Worm (Caenorhabditis elegans) whole organism, L4 larva: ENCODE data around the gene ghi-1.
A peak's percentile ranks its signal among the peaks of the same experiment; 100 is the strongest.

Experiments used
- F44E2.7 ChIP-seq: fragments of 200-800 bp; sonication (Bioruptor generic); IDR thresholded peaks from 2 replicates; pipeline ENCODE4 v2.1.2; 2022; ENCODE audit warnings: missing genetic modification characterization, missing compliant biosample characterization
- R02D3.7 ChIP-seq: fragments of 150-350 bp; sonication (generic microtip); optimal IDR thresholded peaks from 3 replicates; lab custom pipeline; 2014; ENCODE audit warnings: missing biosample characterization, missing genetic modification characterization
- T20F7.1 ChIP-seq: fragments of 200-800 bp; sonication (Bioruptor generic); optimal IDR thresholded peaks from 2 replicates; lab custom pipeline; 2018; ENCODE audit warnings: mild to moderate bottlenecking, missing genetic modification characterization, missing compliant biosample characterization
- Y48G9A.11 ChIP-seq: fragments of 200-800 bp; sonication (Bioruptor generic); IDR thresholded peaks from 2 replicates; pipeline ENCODE4 v1.3.6; 2022; ENCODE audit warnings: missing genetic modification reagents, missing genetic modification characterization, missing compliant biosample characterization
- Y75B8A.6 ChIP-seq: fragments of 200-800 bp; sonication (Bioruptor generic); IDR thresholded peaks from 2 replicates; pipeline ENCODE4 v1.3.6; 2022; ENCODE audit warnings: missing genetic modification reagents, missing genetic modification characterization, missing compliant biosample characterization
- ZK337.2 ChIP-seq: fragments of 200-800 bp; sonication (Bioruptor generic); IDR thresholded peaks from 2 replicates; pipeline ENCODE4 v1.3.6; 2022; ENCODE audit warnings: missing genetic modification reagents, missing genetic modification characterization, missing compliant biosample characterization
- ZK546.5 ChIP-seq, 2 experiments: sonication (generic microtip); optimal IDR thresholded peaks; 2 replicates each; lab custom pipeline; 2017; ENCODE audit warnings: missing biosample characterization in 2 of 2, missing genetic modification characterization in 2 of 2
- aha-1 ChIP-seq: fragments of 150-350 bp; peaks from one replicate; lab custom pipeline; 2014; ENCODE audit warnings: missing biosample characterization, missing genetic modification characterization
- aly-2 ChIP-seq: sonication (generic microtip); optimal IDR thresholded peaks from 2 replicates; lab custom pipeline; 2018; ENCODE audit warnings: missing biosample characterization, missing genetic modification characterization
- ceh-20 ChIP-seq: fragments of 200-800 bp; sonication (Bioruptor generic); IDR thresholded peaks from 2 replicates; pipeline ENCODE4 v1.3.6; 2022; ENCODE audit warnings: missing genetic modification reagents, missing genetic modification characterization, missing compliant biosample characterization
- ceh-28 ChIP-seq: fragments of 150-350 bp; optimal IDR thresholded peaks from 2 replicates; lab custom pipeline; 2014; ENCODE audit warnings: missing biosample characterization, missing genetic modification reagents, missing genetic modification characterization
- ceh-62 ChIP-seq: sonication (generic microtip); optimal IDR thresholded peaks from 2 replicates; lab custom pipeline; 2017; ENCODE audit warnings: missing biosample characterization, missing genetic modification characterization
- ceh-82 ChIP-seq: sonication (generic microtip); optimal IDR thresholded peaks from 2 replicates; lab custom pipeline; 2017; ENCODE audit warnings: missing biosample characterization, missing genetic modification characterization
- ces-1 ChIP-seq: fragments of 150-350 bp; sonication (generic microtip); optimal IDR thresholded peaks from 4 replicates; lab custom pipeline; 2014; ENCODE audit warnings: missing biosample characterization, missing genetic modification reagents, missing genetic modification characterization
- cey-2 ChIP-seq: sonication (generic microtip); optimal IDR thresholded peaks from 3 replicates; lab custom pipeline; 2017; ENCODE audit warnings: missing genetic modification characterization, mild to moderate bottlenecking, missing compliant biosample characterization, antibody characterized with exemption, borderline replicate concordance; ENCODE audit not compliant: insufficient read depth
- daf-12 ChIP-seq: fragments of 150-350 bp; optimal IDR thresholded peaks from 2 replicates; lab custom pipeline; 2014; ENCODE audit warnings: missing biosample characterization, missing genetic modification reagents, missing genetic modification characterization
- daf-8 ChIP-seq: fragments of 200-800 bp; sonication (Bioruptor generic); IDR thresholded peaks from 2 replicates; pipeline ENCODE4 v1.3.6; 2022; ENCODE audit warnings: missing genetic modification characterization, missing compliant biosample characterization
- dmd-8 ChIP-seq: fragments of 200-800 bp; sonication (Bioruptor generic); IDR thresholded peaks from 2 replicates; pipeline ENCODE4 v1.3.6; 2022; ENCODE audit warnings: missing genetic modification characterization, missing compliant biosample characterization
- dmd-9 ChIP-seq: fragments of 200-800 bp; sonication (Bioruptor generic); IDR thresholded peaks from 2 replicates; pipeline ENCODE4 v1.3.6; 2022; ENCODE audit warnings: missing genetic modification reagents, missing genetic modification characterization, missing compliant biosample characterization
- duxl-1 ChIP-seq: sonication (generic microtip); optimal IDR thresholded peaks from 2 replicates; lab custom pipeline; 2016; ENCODE audit warnings: mild to moderate bottlenecking, missing genetic modification characterization, moderate library complexity, missing compliant biosample characterization; ENCODE audit not compliant: poor library complexity
- fkh-10 ChIP-seq: fragments of 150-350 bp; optimal IDR thresholded peaks from 2 replicates; lab custom pipeline; 2014; ENCODE audit warnings: missing biosample characterization, missing genetic modification reagents, missing genetic modification characterization
- gei-8 ChIP-seq: fragments of 200-800 bp; sonication (Bioruptor generic); optimal IDR thresholded peaks from 2 replicates; lab custom pipeline; 2018; ENCODE audit warnings: mild to moderate bottlenecking, missing genetic modification characterization, missing compliant biosample characterization
- hif-1 ChIP-seq, 2 experiments: sonication (generic microtip); optimal IDR thresholded peaks; 2 replicates each; lab custom pipeline; 2016 to 2017; ENCODE audit warnings: missing compliant biosample characterization in 2 of 2, missing genetic modification characterization in 2 of 2, missing genetic modification reagents in 2 of 2, missing genotype in 2 of 2, mild to moderate bottlenecking in 1 of 2
- hlh-11 ChIP-seq: fragments of 200-800 bp; sonication (Bioruptor generic); optimal IDR thresholded peaks from 2 replicates; lab custom pipeline; 2018; ENCODE audit warnings: mild to moderate bottlenecking, missing genetic modification characterization, missing compliant biosample characterization
- hlh-30 ChIP-seq: sonication (generic microtip); optimal IDR thresholded peaks from 2 replicates; lab custom pipeline; 2017; ENCODE audit warnings: antibody characterized with exemption, mild to moderate bottlenecking, missing genetic modification characterization, missing compliant biosample characterization; ENCODE audit not compliant: insufficient read depth
- jun-1 ChIP-seq: fragments of 150-350 bp; optimal IDR thresholded peaks from 2 replicates; lab custom pipeline; 2014; ENCODE audit warnings: missing biosample characterization, missing genetic modification reagents, missing genetic modification characterization
- lin-29 ChIP-seq: fragments of 200-800 bp; sonication (Bioruptor generic); IDR thresholded peaks from 2 replicates; pipeline ENCODE4 v1.3.6; 2022; ENCODE audit warnings: missing genetic modification reagents, missing genetic modification characterization, missing compliant biosample characterization
- lsy-2 ChIP-seq, 2 experiments: fragments of 150-350 bp in 1 of 2; sonication (generic microtip) in 1 of 2; optimal IDR thresholded peaks; 2 replicates each; lab custom pipeline; 2014 to 2017; ENCODE audit warnings: missing biosample characterization in 2 of 2, missing genetic modification characterization in 2 of 2
- mdl-1 ChIP-seq, 2 experiments: fragments of 150-350 bp in 1 of 2; sonication (generic microtip) in 1 of 2; optimal IDR thresholded peaks; 2 replicates each; lab custom pipeline; 2014 to 2017; ENCODE audit warnings: missing biosample characterization in 2 of 2, missing genetic modification characterization in 2 of 2
- mxl-2 ChIP-seq: fragments of 200-800 bp; sonication (Bioruptor generic); conservative IDR thresholded peaks from 2 replicates; pipeline ENCODE4 v1.3.6; 2022; ENCODE audit warnings: missing genetic modification reagents, missing genetic modification characterization, missing compliant biosample characterization
- nhr-10 ChIP-seq: fragments of 150-350 bp; optimal IDR thresholded peaks from 2 replicates; lab custom pipeline; 2014; ENCODE audit warnings: missing biosample characterization, missing genetic modification characterization
- nhr-102 ChIP-seq: sonication (generic microtip); optimal IDR thresholded peaks from 2 replicates; lab custom pipeline; 2016; ENCODE audit warnings: mild to moderate bottlenecking, missing genetic modification characterization, moderate library complexity, missing compliant biosample characterization
- nhr-111 ChIP-seq: fragments of 200-800 bp; sonication (Bioruptor generic); optimal IDR thresholded peaks from 2 replicates; lab custom pipeline; 2018; ENCODE audit warnings: mild to moderate bottlenecking, missing genetic modification characterization, missing compliant biosample characterization
- nhr-25 ChIP-seq: sonication (generic microtip); optimal IDR thresholded peaks from 2 replicates; lab custom pipeline; 2017; ENCODE audit warnings: missing genetic modification characterization, mild to moderate bottlenecking, missing compliant biosample characterization, antibody characterized with exemption, moderate library complexity, borderline replicate concordance; ENCODE audit not compliant: insufficient read depth
- nhr-42 ChIP-seq: fragments of 200-800 bp; sonication (Bioruptor generic); IDR thresholded peaks from 2 replicates; pipeline ENCODE4 v1.3.6; 2022; ENCODE audit warnings: missing genetic modification characterization, missing compliant biosample characterization
- nhr-76 ChIP-seq: fragments of 150-350 bp; optimal IDR thresholded peaks from 2 replicates; lab custom pipeline; 2014; ENCODE audit warnings: missing biosample characterization, missing genetic modification characterization
- nhr-77 ChIP-seq: fragments of 150-350 bp; optimal IDR thresholded peaks from 2 replicates; lab custom pipeline; 2014; ENCODE audit warnings: missing biosample characterization, missing genetic modification characterization
- pha-4 ChIP-seq, 2 experiments: fragments of 150-350 bp in 1 of 2; fragments of 200-800 bp in 1 of 2; sonication (Bioruptor generic) in 1 of 2; IDR thresholded peaks in 1 of 2; optimal IDR thresholded peaks in 1 of 2; 2 replicates each; pipeline versions ENCODE4 v1.3.6 to Lab custom; 2014 to 2022; ENCODE audit warnings: missing genetic modification characterization in 2 of 2, missing genetic modification reagents in 2 of 2, missing biosample characterization in 1 of 2, missing compliant biosample characterization in 1 of 2
- saeg-2 ChIP-seq: fragments of 200-800 bp; sonication (Bioruptor generic); IDR thresholded peaks from 2 replicates; pipeline ENCODE4 v1.3.6; 2022; ENCODE audit warnings: missing genetic modification reagents, missing genetic modification characterization, missing compliant biosample characterization
- set-16 ChIP-seq: fragments of 200-800 bp; sonication (Bioruptor generic); IDR thresholded peaks from 2 replicates; pipeline ENCODE4 v1.3.6; 2022; ENCODE audit warnings: missing genetic modification reagents, missing genetic modification characterization, missing compliant biosample characterization
- snpc-4 ChIP-seq: fragments of 150-350 bp; optimal IDR thresholded peaks from 2 replicates; lab custom pipeline; 2014; ENCODE audit warnings: missing biosample characterization, missing genetic modification characterization
- tag-97 ChIP-seq: fragments of 200-800 bp; sonication (Bioruptor generic); IDR thresholded peaks from 2 replicates; pipeline ENCODE4 v1.3.6; 2022; ENCODE audit warnings: missing genetic modification characterization, missing compliant biosample characterization
- tra-1 ChIP-seq: fragments of 200-800 bp; sonication (Bioruptor generic); IDR thresholded peaks from 2 replicates; pipeline ENCODE4 v1.3.6; 2022; ENCODE audit warnings: missing genetic modification reagents, missing genetic modification characterization, missing compliant biosample characterization
- unc-39 ChIP-seq: sonication (generic microtip); optimal IDR thresholded peaks from 2 replicates; lab custom pipeline; 2017; ENCODE audit warnings: missing biosample characterization, missing genetic modification characterization
- unc-62 ChIP-seq, 3 experiments: fragments of 150-350 bp in 1 of 3; sonication (generic microtip); optimal IDR thresholded peaks in 2 of 3; peaks in 1 of 3; 1 replicate in 1 of 3; 2 replicates in 2 of 3; lab custom pipeline; 2014 to 2017; ENCODE audit warnings: missing biosample characterization in 3 of 3, missing genetic modification characterization in 3 of 3, missing genetic modification reagents in 3 of 3, missing genotype in 1 of 3
- vab-7 ChIP-seq: fragments of 200-800 bp; sonication (Bioruptor generic); IDR thresholded peaks from 2 replicates; pipeline ENCODE4 v1.3.6; 2022; ENCODE audit warnings: missing genetic modification reagents, missing genetic modification characterization, missing compliant biosample characterization
- zag-1 ChIP-seq: fragments of 150-350 bp; optimal IDR thresholded peaks from 2 replicates; lab custom pipeline; 2014; ENCODE audit warnings: missing biosample characterization, missing genetic modification characterization
- zip-11 ChIP-seq: fragments of 200-800 bp; sonication (Bioruptor generic); IDR thresholded peaks from 2 replicates; pipeline ENCODE4 v1.3.6; 2022; ENCODE audit warnings: missing genetic modification characterization, missing compliant biosample characterization

Gene ghi-1

ce11 chrII:11634057-11634676 is 12.4 kb upstream of the ghi-1 start (continued):
- no peak for TF ChIP-seq T20F7.1
- TF ChIP-seq R02D3.7 (tag; lab: Kevin White, UChicago), result no peak
- peak in 1 of 2 experiments; percentile 100 for TF ChIP-seq unc-62 (GFP tag; optimal IDR thresholded peaks at IDR 0.05 in 1 of 2; lab: Kevin White, UChicago)
- TF ChIP-seq unc-62 (tag; optimal IDR thresholded peaks at IDR 0.05; lab: Kevin White, UChicago), result no peak
- TF ChIP-seq lin-29, result no peak
- TF ChIP-seq Y48G9A.11, result no peak
- peak; percentile 80 for TF ChIP-seq pha-4 (GFP tag; IDR thresholded peaks at IDR 0.05; lab: Robert Waterston, UW)
- TF ChIP-seq pha-4 (tag; optimal IDR thresholded peaks at IDR 0.05; lab: Kevin White, UChicago), result no peak
- TF ChIP-seq ceh-28 (tag; lab: Kevin White, UChicago), result no peak
- TF ChIP-seq hif-1 (tag; optimal IDR thresholded peaks at IDR 0.05; lab: Kevin White, UChicago), result peak; percentile 22 to 90
- TF ChIP-seq ceh-20 (GFP tag; lab: Robert Waterston, UW), result peak; percentile 84; the same call in 1 of the 2 replicates
- TF ChIP-seq cey-2, result peak; percentile 50
- no peak for TF ChIP-seq zag-1
- peak; percentile 51 for TF ChIP-seq gei-8
- peak; percentile 46 for TF ChIP-seq nhr-77 (tag; lab: Kevin White, UChicago)
- TF ChIP-seq ZK546.5 (tag; optimal IDR thresholded peaks at IDR 0.05; lab: Kevin White, UChicago), result no peak
- no peak for TF ChIP-seq snpc-4 (tag; lab: Kevin White, UChicago)
- no peak for TF ChIP-seq Y75B8A.6 (GFP tag; lab: Robert Waterston, UW)
- TF ChIP-seq vab-7, result no peak
- peak; percentile 98 for TF ChIP-seq hlh-30 (tag; lab: Kevin White, UChicago)
- peak; percentile 34 for TF ChIP-seq nhr-10 (tag; lab: Kevin White, UChicago)
- peak; percentile 84 to 87 for TF ChIP-seq lsy-2 (tag; optimal IDR thresholded peaks at IDR 0.05; lab: Kevin White, UChicago)
- no peak for TF ChIP-seq ces-1 (GFP tag; lab: Kevin White, UChicago)
- TF ChIP-seq ceh-82 (tag; lab: Kevin White, UChicago), result no peak
- peak; percentile 84 to 97 for TF ChIP-seq mdl-1 (tag; optimal IDR thresholded peaks at IDR 0.05; lab: Kevin White, UChicago)
- TF ChIP-seq daf-8 (GFP tag; lab: Robert Waterston, UW), result no peak
- TF ChIP-seq ZK337.2 (GFP tag; lab: Robert Waterston, UW), result no peak
- TF ChIP-seq daf-12, result no peak
- peak; percentile 61 for TF ChIP-seq jun-1 (tag; lab: Kevin White, UChicago)
- no peak for TF ChIP-seq nhr-76 (tag; lab: Kevin White, UChicago)
- TF ChIP-seq duxl-1, result peak; percentile 73
- peak; percentile 98 for TF ChIP-seq aha-1 (tag; lab: Kevin White, UChicago)
- TF ChIP-seq zip-11 (GFP tag; lab: Robert Waterston, UW), result no peak
- TF ChIP-seq ceh-62 (tag; lab: Kevin White, UChicago), result no peak
- TF ChIP-seq tag-97 (GFP tag; lab: Robert Waterston, UW), result no peak
- TF ChIP-seq F44E2.7 (GFP tag; lab: Robert Waterston, UW), result no peak
- no peak for TF ChIP-seq saeg-2
- peak; percentile 98 for TF ChIP-seq hlh-11
- peak; percentile 96 for TF ChIP-seq set-16
- TF ChIP-seq nhr-102, result peak; percentile 26
- no peak for TF ChIP-seq nhr-111
- TF ChIP-seq tra-1 (GFP tag; lab: Robert Waterston, UW), result 0 out of 2 replicates have a peak, but pooled peaks have one; percentile 54
- TF ChIP-seq fkh-10, result peak; percentile 25
- 0 out of 2 replicates have a peak, but pooled peaks have one; percentile 57 for TF ChIP-seq dmd-9 (GFP tag; lab: Robert Waterston, UW)
- TF ChIP-seq dmd-8 (GFP tag; lab: Robert Waterston, UW), result no peak
- TF ChIP-seq mxl-2 (GFP tag; lab: Robert Waterston, UW), result peak; percentile 71
- 0 out of 2 replicates have a peak, but pooled peaks have one; percentile 51 for TF ChIP-seq nhr-42
- no peak for TF ChIP-seq aly-2 (tag; lab: Kevin White, UChicago)
- peak; percentile 6 for TF ChIP-seq unc-39
- TF ChIP-seq nhr-25 (tag; lab: Kevin White, UChicago), result peak; percentile 90
